Fruit fly (Drosophila melanogaster) whole organism, embryonic: ENCODE results near the gene nuf.
A peak's percentile ranks its signal among the peaks of the same experiment; 100 is the strongest.

ENCODE experiments used
- BtbVII ChIP-seq: fragments of 200-800 bp; sonication (Bioruptor generic); optimal IDR thresholded peaks from 3 replicates; lab custom pipeline; 2017; ENCODE audit warnings: missing biosample characterization, mild to moderate bottlenecking, missing genetic modification characterization
- CG11247 ChIP-seq: fragments of 200-800 bp; sonication (Bioruptor generic); IDR thresholded peaks from 2 replicates; pipeline ENCODE4 v1.3.6; 2022; ENCODE audit warnings: missing biosample characterization, missing genetic modification characterization
- CG12104 ChIP-seq: fragments of 200-800 bp; sonication (Bioruptor generic); optimal IDR thresholded peaks from 3 replicates; lab custom pipeline; 2016; ENCODE audit warnings: missing biosample characterization, missing genetic modification characterization
- CG1233 ChIP-seq: fragments of 200-800 bp; sonication (Bioruptor generic); optimal IDR thresholded peaks from 4 replicates; lab custom pipeline; 2018; ENCODE audit warnings: missing biosample characterization, mild to moderate bottlenecking, missing genetic modification characterization
- CG14050 ChIP-seq: fragments of 200-800 bp; sonication (Bioruptor generic); IDR thresholded peaks from 3 replicates; pipeline ENCODE4 v1.3.6; 2022; ENCODE audit warnings: missing biosample characterization, missing genetic modification characterization
- CG16813 ChIP-seq: fragments of 200-800 bp; sonication (Bioruptor generic); IDR thresholded peaks from 3 replicates; pipeline ENCODE4 v1.3.6; 2022; ENCODE audit warnings: missing biosample characterization, missing genetic modification characterization; ENCODE audit not compliant: partially characterized antibody
- CG16815 ChIP-seq: fragments of 200-800 bp; sonication (Bioruptor generic); optimal IDR thresholded peaks from 3 replicates; lab custom pipeline; 2017; ENCODE audit warnings: missing biosample characterization, mild to moderate bottlenecking, missing genetic modification characterization
- CG17186 ChIP-seq: fragments of 200-800 bp; sonication (Bioruptor generic); optimal IDR thresholded peaks from 3 replicates; lab custom pipeline; 2017; ENCODE audit warnings: missing biosample characterization, missing genetic modification reagents, missing genetic modification characterization
- CG3847 ChIP-seq: fragments of 200-800 bp; sonication (Bioruptor generic); IDR thresholded peaks from 2 replicates; pipeline ENCODE4 v1.3.6; 2022; ENCODE audit warnings: missing biosample characterization, missing genetic modification characterization
- CG4617 ChIP-seq: fragments of 200-800 bp; sonication (Bioruptor generic); optimal IDR thresholded peaks from 3 replicates; lab custom pipeline; 2016; ENCODE audit warnings: missing biosample characterization, missing genetic modification characterization, borderline replicate concordance
- CG5953 ChIP-seq: fragments of 200-800 bp; sonication (Bioruptor generic); IDR thresholded peaks from 2 replicates; pipeline ENCODE4 v1.3.6; 2022; ENCODE audit warnings: missing biosample characterization, missing genetic modification characterization
- CG6272 ChIP-seq: fragments of 200-800 bp; sonication (Bioruptor generic); IDR thresholded peaks from 2 replicates; pipeline ENCODE4 v1.3.6; 2022; ENCODE audit warnings: missing biosample characterization, missing genetic modification characterization
- CG7271 ChIP-seq: fragments of 200-800 bp; sonication (Bioruptor generic); optimal IDR thresholded peaks from 2 replicates; lab custom pipeline; 2018; ENCODE audit warnings: missing biosample characterization, mild to moderate bottlenecking, missing genetic modification characterization, moderate library complexity
- CG7357 ChIP-seq: fragments of 200-800 bp; sonication (Bioruptor generic); IDR thresholded peaks from 3 replicates; pipeline ENCODE4 v1.3.6; 2022; ENCODE audit warnings: missing biosample characterization, missing genetic modification characterization
- CG8478 ChIP-seq: fragments of >200 bp; optimal IDR thresholded peaks from 2 replicates; lab custom pipeline; 2018
- Dad ChIP-seq: fragments of 200-800 bp; sonication (Bioruptor generic); optimal IDR thresholded peaks from 3 replicates; lab custom pipeline; 2016; ENCODE audit warnings: missing biosample characterization, missing genetic modification characterization
- Dll ChIP-seq: fragments of 200-800 bp; sonication (Bioruptor generic); IDR thresholded peaks from 4 replicates; pipeline ENCODE4 v1.3.6; 2022; ENCODE audit warnings: missing biosample characterization, missing genetic modification characterization; ENCODE audit not compliant: partially characterized antibody
- Elba2 ChIP-seq: fragments of 200-800 bp; sonication (Bioruptor generic); optimal IDR thresholded peaks from 3 replicates; lab custom pipeline; 2016; ENCODE audit warnings: missing biosample characterization, missing genetic modification characterization
- H15 ChIP-seq: fragments of 200-800 bp; sonication (Bioruptor generic); IDR thresholded peaks from 3 replicates; pipeline ENCODE4 v1.3.6; 2022; ENCODE audit warnings: missing biosample characterization, missing genetic modification characterization
- HmgD ChIP-seq: fragments of 200-800 bp; sonication (Bioruptor generic); optimal IDR thresholded peaks from 3 replicates; lab custom pipeline; 2016; ENCODE audit warnings: missing biosample characterization, missing genetic modification characterization
- Hr39 ChIP-seq: fragments of >200 bp; optimal IDR thresholded peaks from 2 replicates; lab custom pipeline; 2017
- Hr51 ChIP-seq, 2 experiments: fragments of 200-800 bp; sonication (Bioruptor generic); optimal IDR thresholded peaks; 2 replicates in 1 of 2; 3 replicates in 1 of 2; lab custom pipeline; 2016 to 2018; ENCODE audit warnings: missing biosample characterization in 2 of 2, missing genetic modification characterization in 2 of 2, mild to moderate bottlenecking in 1 of 2, moderate library complexity in 1 of 2
- Nf-YB ChIP-seq: fragments of 200-800 bp; sonication (Bioruptor generic); optimal IDR thresholded peaks from 3 replicates; lab custom pipeline; 2019; ENCODE audit warnings: missing biosample characterization, mild to moderate bottlenecking, missing genetic modification characterization, moderate library complexity
- Nf-YC ChIP-seq: fragments of 200-800 bp; optimal IDR thresholded peaks from 3 replicates; lab custom pipeline; 2019; ENCODE audit warnings: missing biosample characterization, mild to moderate bottlenecking, missing genetic modification characterization, moderate library complexity
- Oli ChIP-seq: fragments of 200-800 bp; sonication (Bioruptor generic); optimal IDR thresholded peaks from 2 replicates; lab custom pipeline; 2018; ENCODE audit warnings: missing biosample characterization, mild to moderate bottlenecking, missing genetic modification characterization, moderate library complexity
- amos ChIP-seq: fragments of 200-800 bp; sonication (Bioruptor generic); IDR thresholded peaks from 2 replicates; pipeline ENCODE4 v1.3.6; 2022; ENCODE audit warnings: missing biosample characterization, missing genetic modification characterization; ENCODE audit not compliant: partially characterized antibody
- bigmax ChIP-seq: fragments of 200-800 bp; sonication (Bioruptor generic); optimal IDR thresholded peaks from 2 replicates; lab custom pipeline; 2018; ENCODE audit warnings: missing biosample characterization, mild to moderate bottlenecking, missing genetic modification characterization
- btn ChIP-seq: fragments of 200-800 bp; sonication (Bioruptor generic); optimal IDR thresholded peaks from 2 replicates; lab custom pipeline; 2016; ENCODE audit warnings: missing biosample characterization, missing genetic modification characterization
- cato ChIP-seq: fragments of 200-800 bp; sonication (Bioruptor generic); optimal IDR thresholded peaks from 2 replicates; lab custom pipeline; 2016; ENCODE audit warnings: missing biosample characterization, missing genetic modification characterization, borderline replicate concordance
- ci ChIP-seq: fragments of 200-800 bp; sonication (Bioruptor generic); IDR thresholded peaks from 3 replicates; pipeline ENCODE4 v1.3.6; 2022; ENCODE audit warnings: missing biosample characterization, missing genetic modification characterization
- croc ChIP-seq: fragments of 200-800 bp; sonication (Bioruptor generic); conservative IDR thresholded peaks from 3 replicates; pipeline ENCODE4 v1.3.6; 2022; ENCODE audit warnings: missing biosample characterization, missing genetic modification characterization
- crol ChIP-seq: fragments of 200-800 bp; sonication (Bioruptor generic); IDR thresholded peaks from 2 replicates; pipeline ENCODE4 v1.3.6; 2022; ENCODE audit warnings: missing biosample characterization, missing genetic modification characterization
- dan ChIP-seq: fragments of 200-800 bp; sonication (Bioruptor generic); IDR thresholded peaks from 2 replicates; pipeline ENCODE4 v1.3.6; 2022; ENCODE audit warnings: missing biosample characterization, missing genetic modification characterization
- ems ChIP-seq: fragments of 200-800 bp; sonication (Bioruptor generic); optimal IDR thresholded peaks from 3 replicates; lab custom pipeline; 2016; ENCODE audit warnings: missing biosample characterization, missing genetic modification characterization
- eve ChIP-seq, 2 experiments: fragments of >200 bp; optimal IDR thresholded peaks; 2 replicates each; lab custom pipeline; 2017; ENCODE audit warnings: missing biosample characterization in 2 of 2, missing genetic modification characterization in 2 of 2
- gsb-n ChIP-seq: fragments of 200-800 bp; sonication (Bioruptor generic); optimal IDR thresholded peaks from 3 replicates; lab custom pipeline; 2018; ENCODE audit warnings: missing biosample characterization, mild to moderate bottlenecking, missing genetic modification characterization
- her ChIP-seq: fragments of 200-800 bp; sonication (Bioruptor generic); optimal IDR thresholded peaks from 2 replicates; lab custom pipeline; 2016; ENCODE audit warnings: missing biosample characterization, missing genetic modification characterization
- luna ChIP-seq: fragments of 200-800 bp; sonication (Bioruptor generic); optimal IDR thresholded peaks from 2 replicates; lab custom pipeline; 2016; ENCODE audit warnings: missing biosample characterization, missing genetic modification characterization
- mirr ChIP-seq: fragments of 200-800 bp; sonication (Bioruptor generic); optimal IDR thresholded peaks from 3 replicates; lab custom pipeline; 2018; ENCODE audit warnings: missing biosample characterization, mild to moderate bottlenecking, missing genetic modification characterization
- mld ChIP-seq: fragments of 200-800 bp; sonication (Bioruptor generic); IDR thresholded peaks from 3 replicates; pipeline ENCODE4 v1.3.6; 2022; ENCODE audit warnings: missing biosample characterization, missing genetic modification characterization; ENCODE audit not compliant: partially characterized antibody
- onecut ChIP-seq: fragments of 200-800 bp; sonication (Bioruptor generic); IDR thresholded peaks from 2 replicates; pipeline ENCODE4 v1.3.6; 2022; ENCODE audit warnings: missing biosample characterization, missing genetic modification characterization
- sc ChIP-seq, 3 experiments: fragments of >200 bp in 2 of 3; fragments of 200-800 bp in 1 of 3; sonication (Bioruptor generic) in 1 of 3; optimal IDR thresholded peaks; 2 replicates in 2 of 3; 3 replicates in 1 of 3; lab custom pipeline; 2017; ENCODE audit warnings: mild to moderate bottlenecking in 1 of 3, missing biosample characterization in 1 of 3, missing genetic modification characterization in 1 of 3, missing genetic modification reagents in 1 of 3
- sim ChIP-seq: fragments of 200-800 bp; sonication (Bioruptor generic); IDR thresholded peaks from 2 replicates; pipeline ENCODE4 v1.3.6; 2022; ENCODE audit warnings: missing biosample characterization, missing genetic modification characterization
- sob ChIP-seq: fragments of 200-800 bp; sonication (Bioruptor generic); IDR thresholded peaks from 2 replicates; pipeline ENCODE4 v1.3.6; 2022; ENCODE audit warnings: missing biosample characterization, missing genetic modification characterization
- tgo ChIP-seq: fragments of 200-800 bp; sonication (Bioruptor generic); IDR thresholded peaks from 3 replicates; pipeline ENCODE4 v1.3.6; 2022; ENCODE audit warnings: missing biosample characterization, missing genetic modification characterization
- tna ChIP-seq: fragments of 200-800 bp; sonication (Bioruptor generic); IDR thresholded peaks from 2 replicates; pipeline ENCODE4 v1.3.6; 2022; ENCODE audit warnings: missing biosample characterization, missing genetic modification characterization; ENCODE audit not compliant: partially characterized antibody
- ttk ChIP-seq: fragments of 200-800 bp; sonication (Bioruptor generic); IDR thresholded peaks from 2 replicates; pipeline ENCODE4 v2.1.2; 2022; ENCODE audit warnings: missing biosample characterization, missing genetic modification characterization
- wor ChIP-seq: fragments of 200-800 bp; sonication (Bioruptor generic); IDR thresholded peaks from 2 replicates; pipeline ENCODE4 v1.3.6; 2022; ENCODE audit warnings: missing biosample characterization, missing genetic modification characterization
- yki ChIP-seq: fragments of >200 bp; optimal IDR thresholded peaks from 3 replicates; lab custom pipeline; 2018

Gene nuf

DNA sequence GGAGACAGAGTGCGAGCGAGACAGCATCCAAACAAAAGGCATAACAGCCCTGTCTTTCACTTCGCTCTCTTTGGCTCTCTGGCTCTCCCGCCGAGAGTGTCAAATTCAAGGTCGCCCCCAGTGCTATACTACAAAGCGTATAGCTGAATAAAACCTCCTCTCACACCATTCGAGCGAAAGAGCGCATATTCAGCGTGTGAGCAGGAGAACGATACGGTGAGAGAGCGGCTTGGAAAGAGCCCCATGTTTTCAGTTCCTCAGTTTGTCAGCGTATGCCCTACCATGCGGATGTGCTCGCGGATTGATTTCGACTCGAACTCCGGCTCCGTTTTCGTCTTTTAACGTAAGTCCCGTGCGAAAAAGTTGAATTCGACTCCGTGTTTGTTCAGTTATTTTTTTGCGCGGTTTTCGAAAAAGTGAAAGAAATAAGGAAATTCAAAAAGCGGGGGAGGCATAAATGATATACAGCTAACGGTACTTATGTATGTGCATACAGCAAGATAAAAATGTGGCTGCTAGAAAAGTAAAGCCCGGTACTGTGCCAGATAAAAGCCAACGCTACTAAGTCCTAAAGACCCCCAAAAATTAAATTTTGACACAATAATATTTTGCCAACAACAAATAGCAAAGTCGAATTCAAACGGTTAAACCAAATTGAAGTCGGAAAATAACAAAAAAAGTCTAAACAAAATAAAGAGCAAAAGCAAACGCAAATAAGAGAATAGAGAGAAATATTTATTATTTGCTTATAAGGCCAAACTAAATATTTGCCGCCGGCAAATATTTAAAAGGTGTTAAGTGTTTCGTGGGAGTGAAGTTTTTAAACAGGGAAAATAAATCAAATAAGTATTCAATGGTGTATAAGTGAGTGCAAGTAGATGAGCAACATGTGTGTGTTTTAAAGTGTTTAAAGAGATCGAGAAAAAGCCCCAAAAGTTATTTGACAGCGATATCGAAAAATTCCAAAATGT lies 83.7 kb downstream of the nuf start, which contains the start of gene fz (continued):
- TF ChIP-seq tgo (0 out of 3 replicates have a peak, but pooled peaks have one; percentile 18), bigmax (GFP tag; lab: Kevin White, UChicago) (no peak), sim (GFP tag; lab: Robert Waterston, UW) (no peak), CG4617 (no peak), CG16813 (GFP tag; lab: Robert Waterston, UW) (peak; percentile 44; the same call in 1 of the 3 replicates), H15 (no peak), CG12104 (no peak), tna (peak; percentile 68; the same call in 1 of the 2 replicates), btn (GFP tag; lab: Kevin White, UChicago) (no peak), croc (GFP tag; lab: Robert Waterston, UW) (no peak), Hr39 (lab: Kevin White, UChicago) (no peak), yki (peak; percentile 100), CG11247 (no peak), CG7357 (GFP tag; lab: Robert Waterston, UW) (no peak), onecut (GFP tag; lab: Robert Waterston, UW) (no peak), CG7271 (tag; lab: Kevin White, UChicago) (peak; percentile 86), Nf-YC (tag; lab: Kevin White, UChicago) (no peak), CG14050 (GFP tag; lab: Robert Waterston, UW) (no peak), CG5953 (GFP tag; lab: Robert Waterston, UW) (no peak), Oli (tag; lab: Kevin White, UChicago) (no peak), cato (GFP tag; lab: Kevin White, UChicago) (no peak), crol (GFP tag; lab: Robert Waterston, UW) (peak; percentile 38; the same call in 1 of the 2 replicates), CG8478 (peak; percentile 82), wor (no peak), eve (GFP tag; optimal IDR thresholded peaks at IDR 0.05; lab: Kevin White, UChicago) (peak in 1 of 2 experiments; percentile 66), mld (GFP tag; lab: Robert Waterston, UW) (peak; percentile 48; the same call in 1 of the 3 replicates), HmgD (GFP tag; lab: Kevin White, UChicago) (no peak), sob (GFP tag; lab: Robert Waterston, UW) (peak; percentile 44; the same call in 1 of the 2 replicates), Dad (GFP tag; lab: Kevin White, UChicago) (no peak), CG3847 (GFP tag; lab: Robert Waterston, UW) (no peak), CG16815 (GFP tag; lab: Kevin White, UChicago) (no peak), ttk (GFP tag; lab: Robert Waterston, UW) (no peak), sc (optimal IDR thresholded peaks at IDR 0.05; lab: Kevin White, UChicago) (no peak), sc (GFP tag; optimal IDR thresholded peaks at IDR 0.05; lab: Kevin White, UChicago) (peak; percentile 12), her (no peak), Hr51 (GFP tag; optimal IDR thresholded peaks at IDR 0.05; lab: Kevin White, UChicago) (no peak), Dll (peak; percentile 67; the same call in 3 of the 4 replicates), ci (GFP tag; lab: Robert Waterston, UW) (peak; percentile 66; the same call in 2 of the 3 replicates), CG6272 (no peak), gsb-n (tag; lab: Kevin White, UChicago) (no peak), BtbVII (GFP tag; lab: Kevin White, UChicago) (peak; percentile 13), amos (GFP tag; lab: Robert Waterston, UW) (peak; percentile 57; the same call in 1 of the 2 replicates), Elba2 (GFP tag; lab: Kevin White, UChicago) (no peak), dan (no peak), CG17186 (no peak), luna (GFP tag; lab: Kevin White, UChicago) (no peak), CG1233 (GFP tag; lab: Kevin White, UChicago) (peak; percentile 23), Nf-YB (no peak), ems (GFP tag; lab: Kevin White, UChicago) (no peak), mirr (GFP tag; lab: Kevin White, UChicago) (no peak)
